Worm (Caenorhabditis elegans) whole organism, L4/young adult: Measurements from ENCODE around the gene Y119D3B.12.

Source experiments
- W03F9.2 ChIP-seq: fragments of 150-350 bp; optimal IDR thresholded peaks from 2 replicates; lab custom pipeline; 2014; ENCODE audit warnings: missing biosample characterization, missing genetic modification characterization
- dao-5 ChIP-seq: sonication (generic microtip); optimal IDR thresholded peaks from 2 replicates; lab custom pipeline; 2016; ENCODE audit warnings: missing genotype, missing genetic modification characterization, moderate library complexity, missing compliant biosample characterization
- him-1 ChIP-seq: sonication (generic microtip); optimal IDR thresholded peaks from 2 replicates; lab custom pipeline; 2016; ENCODE audit warnings: missing genotype, missing genetic modification reagents, missing genetic modification characterization, missing compliant biosample characterization

ce11 chrIII:1243199-1243598 lies 40.9 kb downstream of the Y119D3B.12 start, which contains the start of gene fbxa-63:
- TF ChIP-seq him-1 = no peak
- no peak for TF ChIP-seq W03F9.2 (tag; lab: Kevin White, UChicago)
- TF ChIP-seq dao-5 (tag; lab: Kevin White, UChicago) = no peak
